Worm (Caenorhabditis elegans) whole organism, L2 larva: Measurements from ENCODE around the gene str-144.

Experiments
- F13H6.1 ChIP-seq: sonication (generic microtip); optimal IDR thresholded peaks from 2 replicates; lab custom pipeline; 2016; ENCODE audit warnings: missing genetic modification characterization, missing compliant biosample characterization
- Y55F3AM.14 ChIP-seq: fragments of 200-800 bp; sonication (Bioruptor generic); optimal IDR thresholded peaks from 2 replicates; lab custom pipeline; 2018; ENCODE audit warnings: mild to moderate bottlenecking, missing genetic modification characterization, missing compliant biosample characterization
- ama-1 ChIP-seq: fragments of 150-350 bp; optimal IDR thresholded peaks from 2 replicates; lab custom pipeline; 2018; ENCODE audit warnings: inconsistent platforms
- blmp-1 ChIP-seq: sonication (generic microtip); optimal IDR thresholded peaks from 2 replicates; lab custom pipeline; 2017; ENCODE audit warnings: missing genetic modification characterization, mild to moderate bottlenecking, missing compliant biosample characterization, antibody characterized with exemption, moderate library complexity; ENCODE audit not compliant: insufficient read depth
- elt-3 ChIP-seq: sonication (generic microtip); optimal IDR thresholded peaks from 2 replicates; lab custom pipeline; 2017; ENCODE audit warnings: missing biosample characterization, missing genetic modification characterization
- fos-1 ChIP-seq: fragments of 150-350 bp; optimal IDR thresholded peaks from 2 replicates; lab custom pipeline; 2014; ENCODE audit warnings: missing biosample characterization, missing genetic modification characterization
- gmeb-1 ChIP-seq: fragments of 150-350 bp; optimal IDR thresholded peaks from 2 replicates; lab custom pipeline; 2014; ENCODE audit warnings: missing biosample characterization, missing genetic modification characterization
- lsy-2 ChIP-seq, 2 experiments: fragments of 150-350 bp in 1 of 2; sonication (generic microtip) in 1 of 2; optimal IDR thresholded peaks; 2 replicates each; lab custom pipeline; 2014 to 2017; ENCODE audit warnings: missing biosample characterization in 2 of 2, missing genetic modification characterization in 2 of 2
- nhr-12 ChIP-seq: fragments of 150-350 bp; optimal IDR thresholded peaks from 2 replicates; lab custom pipeline; 2014; ENCODE audit warnings: missing biosample characterization, missing genetic modification characterization
- unc-55 ChIP-seq: fragments of 150-350 bp; sonication (generic microtip); optimal IDR thresholded peaks from 3 replicates; lab custom pipeline; 2014; ENCODE audit warnings: missing biosample characterization, missing genetic modification reagents, missing genetic modification characterization
- unc-62 ChIP-seq: fragments of 150-350 bp; optimal IDR thresholded peaks from 2 replicates; lab custom pipeline; 2014; ENCODE audit warnings: missing biosample characterization, missing genetic modification reagents, missing genetic modification characterization

- TF ChIP-seq F13H6.1 (tag; lab: Kevin White, UChicago) (no peak), blmp-1 (tag; lab: Kevin White, UChicago) (no peak), fos-1 (tag; lab: Kevin White, UChicago) (no peak), elt-3 (tag; lab: Kevin White, UChicago) (no peak), lsy-2 (tag; optimal IDR thresholded peaks at IDR 0.05; lab: Kevin White, UChicago) (no peak), ama-1 (lab: Kevin White, UChicago) (no peak), gmeb-1 (tag; lab: Kevin White, UChicago) (no peak), Y55F3AM.14 (no peak), unc-62 (no peak), nhr-12 (no peak), unc-55 (GFP tag; lab: Kevin White, UChicago) (no peak)
Observed at ce11 chrV:8114542-8114941, 42.6 kb upstream of the str-144 start.
